Fruit fly (Drosophila melanogaster) whole organism, larva: ENCODE results near the gene CG17027.

Experiments
- noc ChIP-seq: fragments of 200-800 bp; sonication (Bioruptor generic); optimal IDR thresholded peaks from 3 replicates; lab custom pipeline; 2019; ENCODE audit warnings: missing biosample characterization, mild to moderate bottlenecking, missing genetic modification characterization, moderate library complexity

Gene CG17027

dm6 chr3L:16012315-16012950, 32.5 kb downstream of the CG17027 start:
- TF ChIP-seq noc = no peak

- no peak for TF ChIP-seq noc
Observed at dm6 chr3L:16013198-16013982, 33.5 kb downstream of the CG17027 start.

dm6 chr3L:16014515-16014914, 34.6 kb downstream of the CG17027 start:
- TF ChIP-seq noc = peak; percentile 5

- TF ChIP-seq noc = no peak
Observed at dm6 chr3L:16015765-16016760, 36.2 kb downstream of the CG17027 start.

DNA sequence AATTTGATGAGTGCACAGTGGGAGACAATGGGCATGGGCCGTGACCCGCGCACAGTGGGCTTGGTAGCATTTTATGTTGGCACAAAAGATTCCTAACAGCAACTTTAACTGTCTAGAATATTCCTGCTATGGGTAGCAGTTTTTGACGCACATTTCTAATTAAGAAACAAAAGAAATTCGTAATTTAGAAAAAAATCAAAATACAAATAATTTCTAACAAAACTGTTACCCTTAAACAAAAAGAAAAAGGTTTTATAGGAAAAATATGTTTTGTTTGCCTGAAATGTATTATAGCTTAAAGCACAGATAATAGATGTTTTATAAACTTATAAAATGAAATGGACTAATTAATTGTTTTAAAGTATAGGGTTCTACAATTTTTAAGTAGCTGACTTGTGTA, 37.0 kb downstream of the CG17027 start:
- no peak for TF ChIP-seq noc

DNA sequence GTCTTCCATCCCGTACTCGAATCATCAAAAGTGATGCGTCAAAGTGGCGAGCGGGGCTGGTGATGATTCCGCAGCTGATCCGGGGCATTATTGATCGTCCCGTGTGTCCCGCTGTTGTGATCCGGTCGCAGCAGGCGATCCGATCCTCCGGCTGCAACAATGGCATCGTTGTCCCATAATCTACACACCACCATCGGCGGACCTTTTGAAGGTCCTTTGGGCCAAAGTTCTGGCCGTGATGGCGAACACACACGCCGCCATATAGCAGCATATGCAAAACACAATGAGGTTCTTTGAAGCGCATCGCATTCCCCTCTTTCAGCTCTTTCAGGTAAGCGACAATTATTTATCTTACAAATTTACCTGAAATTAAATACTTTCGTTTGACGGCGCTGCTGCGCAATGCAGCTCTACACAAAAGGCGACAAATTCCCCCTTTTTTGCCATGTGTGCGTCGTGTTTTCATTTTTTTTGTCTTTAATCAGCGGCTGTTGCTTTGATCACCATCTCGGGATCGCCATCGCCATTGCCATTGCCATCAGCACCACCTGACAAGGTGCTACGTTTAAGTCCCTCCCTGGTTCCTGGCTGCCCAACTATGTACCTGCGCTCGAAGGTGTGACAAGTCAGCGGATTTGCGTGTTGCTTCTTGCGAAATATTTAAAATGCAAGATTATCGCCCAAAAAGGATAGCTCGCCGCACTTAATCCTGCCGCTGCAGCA, 37.8 kb downstream of the CG17027 start:
- no peak for TF ChIP-seq noc

DNA sequence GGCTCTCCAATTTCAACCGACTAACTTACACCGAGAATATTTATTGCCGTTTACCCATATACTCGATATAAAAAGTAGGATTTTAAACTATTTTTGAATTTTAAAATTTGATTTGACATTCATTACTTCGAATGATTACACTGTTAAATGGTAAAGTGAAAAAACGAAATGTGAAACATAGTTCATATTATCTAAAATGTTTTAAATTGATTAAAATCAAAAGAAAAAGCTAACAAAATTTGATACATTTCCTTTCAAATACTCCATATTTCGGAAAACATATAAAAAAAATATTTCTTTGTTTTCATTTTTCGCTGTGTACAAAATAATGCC, 38.3 kb downstream of the CG17027 start:
- no peak for TF ChIP-seq noc

dm6 chr3L:16018721-16019120, 38.8 kb downstream of the CG17027 start:
- no peak for TF ChIP-seq noc

DNA sequence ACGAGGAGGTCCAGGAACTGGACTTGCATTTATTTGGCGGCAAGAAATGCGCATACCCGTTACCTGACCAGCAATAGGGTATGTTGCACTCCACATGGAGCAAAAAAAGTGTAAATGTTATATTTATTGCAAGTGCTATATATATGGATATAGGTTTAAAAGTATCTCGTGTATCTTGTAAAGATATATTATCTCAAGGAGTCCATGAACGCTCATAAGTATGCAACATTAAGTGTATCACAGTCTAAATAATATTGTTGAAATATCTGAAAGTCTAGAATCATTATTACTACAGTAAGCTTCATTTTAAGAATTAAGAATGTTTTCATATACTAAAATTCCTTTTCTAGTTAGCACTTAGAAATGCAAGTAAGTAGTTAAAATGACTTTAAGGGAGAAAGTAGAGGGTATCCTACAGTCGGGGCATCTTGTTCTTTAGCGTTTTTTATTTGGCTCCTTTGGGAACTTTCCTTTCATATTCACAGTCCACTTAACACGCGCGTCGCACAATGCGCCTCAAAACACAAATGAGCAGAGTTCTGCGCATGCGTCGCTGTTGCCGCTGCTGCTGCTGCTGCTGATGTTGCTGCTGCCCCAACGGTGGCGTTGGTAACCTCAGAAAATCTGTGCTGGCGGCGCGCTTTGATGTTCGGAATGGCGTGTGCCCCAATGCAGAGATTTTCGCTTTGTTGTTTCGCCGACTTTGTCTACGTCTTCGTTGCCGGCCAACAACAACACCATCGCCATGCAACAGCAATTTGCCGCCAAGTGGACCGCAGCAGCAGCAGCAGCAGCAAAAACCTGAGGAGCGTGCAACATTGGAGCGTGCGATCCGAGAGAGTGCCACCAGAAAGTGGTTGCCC, 39.5 kb downstream of the CG17027 start:
- TF ChIP-seq noc = no peak

DNA sequence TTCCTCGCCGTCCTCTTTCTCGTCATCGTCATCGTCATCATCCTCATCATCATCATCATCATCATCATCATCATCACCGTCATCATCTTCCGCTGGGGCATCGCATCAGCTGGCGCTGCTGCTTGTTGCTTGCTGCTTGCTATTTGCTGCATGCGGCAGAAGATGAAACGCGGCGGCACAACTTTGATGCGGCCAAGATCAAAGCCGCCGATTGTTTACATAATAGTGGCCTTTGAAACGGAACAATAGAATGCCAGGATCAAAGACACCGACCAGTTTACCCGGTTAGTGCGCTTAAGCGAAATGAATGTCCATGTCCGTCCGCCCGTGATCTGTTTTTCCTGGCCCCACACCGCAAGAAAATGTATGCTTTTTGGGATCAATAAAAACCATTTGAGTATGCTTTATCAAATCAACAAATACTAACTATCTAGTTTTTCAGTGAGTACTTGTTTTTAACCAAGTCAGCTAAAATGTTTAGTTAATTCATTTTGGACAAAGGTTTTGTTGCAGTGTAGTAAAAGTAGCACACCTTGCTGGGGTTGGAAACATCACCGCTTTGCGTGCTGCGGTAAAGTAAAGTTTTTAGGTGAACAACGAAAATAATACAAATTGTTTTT, 41.3 kb downstream of the CG17027 start:
- TF ChIP-seq noc = no peak

dm6 chr3L:16023020-16023648, 43.2 kb downstream of the CG17027 start, which contains the start of gene Notum:
Gene Notum (plus strand): TSS chr3L:16023480.
- no peak for TF ChIP-seq noc

- TF ChIP-seq noc = no peak
Observed at dm6 chr3L:16024276-16025019, 44.5 kb downstream of the CG17027 start.

DNA sequence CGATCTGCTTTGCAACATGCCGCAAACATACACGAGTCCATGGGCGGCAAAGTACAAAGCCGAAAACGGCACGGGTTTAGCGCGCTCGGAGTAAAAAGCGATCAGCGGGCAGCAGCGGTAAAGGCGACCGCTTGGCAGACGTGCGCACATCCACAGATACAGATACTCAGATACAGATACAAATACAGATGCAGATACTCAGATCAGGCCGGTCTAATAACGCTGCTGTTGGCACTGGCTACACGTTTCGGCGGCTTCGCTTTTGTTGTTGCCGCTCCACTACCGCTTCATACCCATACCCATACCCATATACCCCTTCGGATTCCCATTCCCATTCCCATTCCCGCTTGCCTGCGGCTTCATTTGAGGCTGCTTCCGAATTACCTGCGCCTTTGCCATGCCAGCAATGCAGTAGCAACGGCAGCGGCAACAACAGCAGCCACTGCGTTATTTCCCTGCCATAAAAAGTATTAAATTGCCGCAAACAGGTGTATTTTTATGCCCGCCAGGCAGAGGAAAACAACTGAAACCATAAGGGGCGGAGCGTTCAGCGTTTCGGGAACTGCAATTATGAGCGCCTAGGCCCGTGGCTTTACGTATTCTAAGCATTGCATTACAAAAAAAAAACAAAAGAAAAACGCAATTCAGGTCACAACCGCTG, 45.2 kb downstream of the CG17027 start:
- TF ChIP-seq noc = no peak
